Fruit fly (Drosophila melanogaster) whole organism, embryonic: ENCODE measurements around the gene CG14220.

Experiments
- Atf3 ChIP-seq: fragments of 200-800 bp; sonication (Bioruptor generic); optimal IDR thresholded peaks from 3 replicates; lab custom pipeline; 2016; ENCODE audit warnings: missing biosample characterization, missing genetic modification characterization
- Atf6 ChIP-seq: fragments of 200-800 bp; sonication (Bioruptor generic); IDR thresholded peaks from 2 replicates; pipeline ENCODE4 v1.3.6; 2022; ENCODE audit warnings: missing biosample characterization, missing genetic modification characterization
- Bteb2 ChIP-seq: fragments of 200-800 bp; sonication (Bioruptor generic); optimal IDR thresholded peaks from 2 replicates; lab custom pipeline; 2016; ENCODE audit warnings: missing biosample characterization, missing genetic modification characterization
- CG10543 ChIP-seq: fragments of 200-800 bp; sonication (Bioruptor generic); optimal IDR thresholded peaks from 3 replicates; lab custom pipeline; 2017; ENCODE audit warnings: missing biosample characterization, mild to moderate bottlenecking, missing genetic modification characterization, moderate library complexity
- CG11247 ChIP-seq: fragments of 200-800 bp; sonication (Bioruptor generic); IDR thresholded peaks from 2 replicates; pipeline ENCODE4 v1.3.6; 2022; ENCODE audit warnings: missing biosample characterization, missing genetic modification characterization
- CG14441 ChIP-seq: fragments of 200-800 bp; sonication (Bioruptor generic); IDR thresholded peaks from 2 replicates; pipeline ENCODE4 v1.3.6; 2022; ENCODE audit warnings: missing biosample characterization, missing genetic modification characterization
- CG14860 ChIP-seq: fragments of 200-800 bp; sonication (Bioruptor generic); IDR thresholded peaks from 3 replicates; pipeline ENCODE4 v1.3.6; 2022; ENCODE audit warnings: missing biosample characterization, missing genetic modification characterization; ENCODE audit not compliant: partially characterized antibody
- CG2116 ChIP-seq: fragments of 200-800 bp; sonication (Bioruptor generic); optimal IDR thresholded peaks from 3 replicates; lab custom pipeline; 2018; ENCODE audit warnings: missing biosample characterization, mild to moderate bottlenecking, missing genetic modification characterization
- CG2712 ChIP-seq: fragments of 200-800 bp; optimal IDR thresholded peaks from 3 replicates; lab custom pipeline; 2019; ENCODE audit warnings: missing biosample characterization, mild to moderate bottlenecking, missing genetic modification characterization, moderate library complexity
- CG3065 ChIP-seq: fragments of 200-800 bp; sonication (Bioruptor generic); optimal IDR thresholded peaks from 2 replicates; lab custom pipeline; 2016; ENCODE audit warnings: missing biosample characterization, missing genetic modification characterization
- CG3281 ChIP-seq: fragments of 200-800 bp; sonication (Bioruptor generic); optimal IDR thresholded peaks from 3 replicates; lab custom pipeline; 2017; ENCODE audit warnings: missing biosample characterization, mild to moderate bottlenecking, missing genetic modification characterization
- CG33557 ChIP-seq: fragments of 200-800 bp; sonication (Bioruptor generic); optimal IDR thresholded peaks from 2 replicates; lab custom pipeline; 2019; ENCODE audit warnings: missing biosample characterization, mild to moderate bottlenecking, missing genetic modification characterization, moderate library complexity
- CG5180 ChIP-seq: fragments of 200-800 bp; sonication (Bioruptor generic); optimal IDR thresholded peaks from 3 replicates; lab custom pipeline; 2017; ENCODE audit warnings: missing biosample characterization, missing genetic modification characterization, mild to moderate bottlenecking, moderate library complexity, missing genetic modification reagents
- CG7928 ChIP-seq: fragments of 200-800 bp; sonication (Bioruptor generic); optimal IDR thresholded peaks from 2 replicates; lab custom pipeline; 2017; ENCODE audit warnings: missing biosample characterization, mild to moderate bottlenecking, missing genetic modification characterization
- Camta ChIP-seq: fragments of 200-800 bp; sonication (Bioruptor generic); optimal IDR thresholded peaks from 2 replicates; lab custom pipeline; 2016; ENCODE audit warnings: missing biosample characterization, missing genetic modification characterization
- D19B ChIP-seq: fragments of 200-800 bp; sonication (Bioruptor generic); optimal IDR thresholded peaks from 2 replicates; lab custom pipeline; 2017; ENCODE audit warnings: missing biosample characterization, mild to moderate bottlenecking, missing genetic modification characterization
- Dll ChIP-seq: fragments of 200-800 bp; sonication (Bioruptor generic); IDR thresholded peaks from 4 replicates; pipeline ENCODE4 v1.3.6; 2022; ENCODE audit warnings: missing biosample characterization, missing genetic modification characterization; ENCODE audit not compliant: partially characterized antibody
- Dp ChIP-seq: fragments of 200-800 bp; sonication (Bioruptor generic); optimal IDR thresholded peaks from 2 replicates; lab custom pipeline; 2018; ENCODE audit warnings: missing biosample characterization, mild to moderate bottlenecking, missing genetic modification characterization, moderate library complexity
- ERR ChIP-seq: fragments of 200-800 bp; sonication (Bioruptor generic); optimal IDR thresholded peaks from 2 replicates; lab custom pipeline; 2016; ENCODE audit warnings: missing biosample characterization, missing genetic modification characterization
- Hey ChIP-seq: fragments of 200-800 bp; sonication (Bioruptor generic); optimal IDR thresholded peaks from 3 replicates; lab custom pipeline; 2018; ENCODE audit warnings: missing biosample characterization, mild to moderate bottlenecking, missing genetic modification characterization
- Hmx ChIP-seq: fragments of 200-800 bp; sonication (Bioruptor generic); optimal IDR thresholded peaks from 2 replicates; lab custom pipeline; 2016; ENCODE audit warnings: missing biosample characterization, missing genetic modification characterization
- Mad ChIP-seq: fragments of 200-800 bp; sonication (Bioruptor generic); optimal IDR thresholded peaks from 2 replicates; lab custom pipeline; 2016; ENCODE audit warnings: missing biosample characterization, missing genetic modification characterization
- Med ChIP-seq: fragments of 200-800 bp; sonication (Bioruptor generic); peaks from one replicate; lab custom pipeline; 2016; ENCODE audit warnings: missing biosample characterization, missing genetic modification characterization, mild to moderate bottlenecking, inconsistent platforms, moderate library complexity
- Mes4 ChIP-seq: fragments of 200-800 bp; sonication (Bioruptor generic); optimal IDR thresholded peaks from 2 replicates; lab custom pipeline; 2016; ENCODE audit warnings: missing biosample characterization, missing genetic modification characterization
- NK7.1 ChIP-seq: fragments of 200-800 bp; sonication (Bioruptor generic); optimal IDR thresholded peaks from 3 replicates; lab custom pipeline; 2016; ENCODE audit warnings: missing biosample characterization, missing genetic modification characterization
- Pdp1 ChIP-seq, 2 experiments: fragments of 200-800 bp; sonication (Bioruptor generic); optimal IDR thresholded peaks; 3 replicates each; lab custom pipeline; 2016; ENCODE audit warnings: missing biosample characterization in 2 of 2, missing genetic modification characterization in 2 of 2, mild to moderate bottlenecking in 1 of 2, moderate library complexity in 1 of 2
- Rx ChIP-seq: fragments of 200-800 bp; sonication (Bioruptor generic); IDR thresholded peaks from 2 replicates; pipeline ENCODE4 v1.3.6; 2022; ENCODE audit warnings: missing biosample characterization, missing genetic modification characterization
- Sox100B ChIP-seq: fragments of 200-800 bp; sonication (Bioruptor generic); optimal IDR thresholded peaks from 3 replicates; lab custom pipeline; 2018; ENCODE audit warnings: missing biosample characterization, mild to moderate bottlenecking, missing genetic modification characterization
- chinmo ChIP-seq: fragments of 200-800 bp; sonication (Bioruptor generic); IDR thresholded peaks from 4 replicates; pipeline ENCODE4 v1.3.6; 2022; ENCODE audit warnings: missing biosample characterization, missing genetic modification characterization; ENCODE audit not compliant: partially characterized antibody
- dan ChIP-seq: fragments of 200-800 bp; sonication (Bioruptor generic); IDR thresholded peaks from 2 replicates; pipeline ENCODE4 v1.3.6; 2022; ENCODE audit warnings: missing biosample characterization, missing genetic modification characterization
- danr ChIP-seq: fragments of 200-800 bp; sonication (Bioruptor generic); IDR thresholded peaks from 2 replicates; pipeline ENCODE4 v1.3.6; 2022; ENCODE audit warnings: missing biosample characterization, missing genetic modification characterization
- ftz-f1 ChIP-seq: fragments of 200-800 bp; sonication (Bioruptor generic); optimal IDR thresholded peaks from 2 replicates; lab custom pipeline; 2016; ENCODE audit warnings: missing biosample characterization, missing genetic modification characterization
- ind ChIP-seq: fragments of 200-800 bp; sonication (Bioruptor generic); optimal IDR thresholded peaks from 3 replicates; lab custom pipeline; 2016; ENCODE audit warnings: missing biosample characterization, missing genetic modification characterization
- lilli ChIP-seq: fragments of 200-800 bp; sonication (Bioruptor generic); optimal IDR thresholded peaks from 3 replicates; lab custom pipeline; 2016; ENCODE audit warnings: missing biosample characterization, missing genetic modification characterization
- peb ChIP-seq: fragments of 200-800 bp; sonication (Bioruptor generic); IDR thresholded peaks from 2 replicates; pipeline ENCODE4 v1.3.6; 2022; ENCODE audit warnings: missing biosample characterization, missing genetic modification characterization
- phol ChIP-seq: fragments of 200-800 bp; sonication (Bioruptor generic); optimal IDR thresholded peaks from 3 replicates; lab custom pipeline; 2018; ENCODE audit warnings: missing biosample characterization, mild to moderate bottlenecking, missing genetic modification characterization, moderate library complexity
- pzg ChIP-seq: fragments of 200-800 bp; sonication (Bioruptor generic); optimal IDR thresholded peaks from 3 replicates; lab custom pipeline; 2018; ENCODE audit warnings: missing biosample characterization, mild to moderate bottlenecking, missing genetic modification characterization, moderate library complexity
- sima ChIP-seq: fragments of 200-800 bp; sonication (Bioruptor generic); optimal IDR thresholded peaks from 2 replicates; lab custom pipeline; 2016; ENCODE audit warnings: missing biosample characterization, missing genetic modification characterization
- sisA ChIP-seq: fragments of 200-800 bp; sonication (Bioruptor generic); IDR thresholded peaks from 2 replicates; pipeline ENCODE4 v1.3.6; 2022; ENCODE audit warnings: missing biosample characterization, missing genetic modification characterization
- slou ChIP-seq: fragments of 200-800 bp; sonication (Bioruptor generic); optimal IDR thresholded peaks from 3 replicates; lab custom pipeline; 2016; ENCODE audit warnings: missing biosample characterization, missing genetic modification characterization
- sna ChIP-seq: fragments of 200-800 bp; sonication (Bioruptor generic); IDR thresholded peaks from 2 replicates; pipeline ENCODE4 v1.3.6; 2022; ENCODE audit warnings: missing biosample characterization, missing genetic modification characterization; ENCODE audit not compliant: partially characterized antibody
- sr ChIP-seq: fragments of 200-800 bp; sonication (Bioruptor generic); IDR thresholded peaks from 3 replicates; pipeline ENCODE4 v1.3.6; 2022; ENCODE audit warnings: missing biosample characterization, missing genetic modification characterization
- toy ChIP-seq: fragments of 200-800 bp; sonication (Bioruptor generic); IDR thresholded peaks from 2 replicates; pipeline ENCODE4 v1.3.6; 2022; ENCODE audit warnings: missing biosample characterization, missing genetic modification characterization
- vvl ChIP-seq: fragments of 200-800 bp; sonication (Bioruptor generic); IDR thresholded peaks from 2 replicates; pipeline ENCODE4 v1.3.6; 2022; ENCODE audit warnings: missing biosample characterization, missing genetic modification characterization
- wdn ChIP-seq: fragments of 200-800 bp; sonication (Bioruptor generic); IDR thresholded peaks from 2 replicates; pipeline ENCODE4 v1.3.6; 2022; ENCODE audit warnings: missing biosample characterization, missing genetic modification characterization

CG14220 gene

DNA sequence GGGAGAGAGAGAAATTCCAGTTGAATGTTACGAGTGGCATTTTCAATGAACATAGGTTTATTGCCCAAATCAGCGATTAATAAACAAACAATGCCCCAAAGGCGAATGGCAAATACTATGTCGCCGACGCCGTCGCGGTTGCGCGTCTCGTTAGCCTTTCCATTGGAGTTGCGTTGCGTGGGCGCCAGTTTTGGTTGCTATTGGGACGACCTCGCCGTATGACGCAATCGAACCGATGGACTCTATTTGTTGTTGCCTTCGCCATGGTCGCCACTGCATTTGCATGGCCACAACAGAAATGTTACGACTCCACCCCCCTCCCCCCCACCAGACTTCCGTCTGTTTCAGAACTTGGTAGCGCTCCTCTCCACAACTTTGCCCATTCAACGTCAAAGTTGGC, 4.9 kb upstream of the CG14220 start:
- TF ChIP-seq CG10543 (GFP tag; lab: Kevin White, UChicago): no peak
- no peak for TF ChIP-seq Mad (GFP tag; lab: Kevin White, UChicago)
- TF ChIP-seq Hey (tag; lab: Kevin White, UChicago): no peak
- TF ChIP-seq sna (GFP tag; lab: Robert Waterston, UW): no peak; the same call in 1 of the 2 replicates
- TF ChIP-seq Dp (GFP tag; lab: Kevin White, UChicago): no peak
- peak; percentile 35 for TF ChIP-seq ftz-f1 (GFP tag; lab: Kevin White, UChicago)
- TF ChIP-seq CG14441 (GFP tag; lab: Robert Waterston, UW): 0 out of 2 replicates have a peak, but pooled peaks have one; percentile 18
- no peak for TF ChIP-seq CG2116 (GFP tag; lab: Kevin White, UChicago)
- TF ChIP-seq Camta (GFP tag; lab: Kevin White, UChicago): no peak
- peak; percentile 61 for TF ChIP-seq CG5180 (GFP tag; lab: Kevin White, UChicago)
- TF ChIP-seq CG14860 (GFP tag; lab: Robert Waterston, UW): no peak
- no peak for TF ChIP-seq CG11247 (GFP tag; lab: Robert Waterston, UW)
- no peak for TF ChIP-seq Atf6
- TF ChIP-seq vvl (GFP tag; lab: Robert Waterston, UW): peak; percentile 0; the same call in 1 of the 2 replicates
- TF ChIP-seq Mes4 (GFP tag; lab: Kevin White, UChicago): no peak
- no peak for TF ChIP-seq D19B (GFP tag; lab: Kevin White, UChicago)
- TF ChIP-seq chinmo (GFP tag; lab: Robert Waterston, UW): 0 out of 4 replicates have a peak, but pooled peaks have one; percentile 48
- no peak for TF ChIP-seq phol
- no peak for TF ChIP-seq Atf3 (GFP tag; lab: Kevin White, UChicago)
- TF ChIP-seq Dll (GFP tag; lab: Robert Waterston, UW): no peak
- no peak for TF ChIP-seq CG3281 (GFP tag; lab: Kevin White, UChicago)
- TF ChIP-seq Bteb2 (GFP tag; lab: Kevin White, UChicago): no peak
- no peak for TF ChIP-seq sisA (GFP tag; lab: Robert Waterston, UW)
- no peak for TF ChIP-seq slou (GFP tag; lab: Kevin White, UChicago)
- no peak for TF ChIP-seq CG2712 (tag; lab: Kevin White, UChicago)
- TF ChIP-seq CG33557: no peak
- TF ChIP-seq lilli (GFP tag; lab: Kevin White, UChicago): no peak
- TF ChIP-seq CG3065: no peak
- no peak for TF ChIP-seq toy (GFP tag; lab: Robert Waterston, UW)
- TF ChIP-seq danr: no peak
- no peak for TF ChIP-seq NK7.1
- no peak for TF ChIP-seq Rx (GFP tag; lab: Robert Waterston, UW)
- TF ChIP-seq ind (GFP tag; lab: Kevin White, UChicago): no peak
- no peak for TF ChIP-seq sima
- peak in 1 of 2 experiments; percentile 76 for TF ChIP-seq Pdp1 (GFP tag; optimal IDR thresholded peaks at IDR 0.05; lab: Kevin White, UChicago)
- TF ChIP-seq ERR: no peak
- no peak for TF ChIP-seq pzg (GFP tag; lab: Kevin White, UChicago)
- no peak for TF ChIP-seq Sox100B (GFP tag; lab: Kevin White, UChicago)
- TF ChIP-seq dan (GFP tag; lab: Robert Waterston, UW): no peak
- no peak for TF ChIP-seq wdn (GFP tag; lab: Robert Waterston, UW)
- TF ChIP-seq sr (GFP tag; lab: Robert Waterston, UW): peak; percentile 82
- no peak for TF ChIP-seq peb (GFP tag; lab: Robert Waterston, UW)
- TF ChIP-seq Hmx (GFP tag; lab: Kevin White, UChicago): no peak
- no peak for TF ChIP-seq CG7928 (GFP tag; lab: Kevin White, UChicago)
- TF ChIP-seq Med: peak; percentile 41
